Fruit fly (Drosophila melanogaster) S2 (cell line): ENCODE measurements around the gene CG5521.

Source experiments
- CG8478 ChIP-seq: fragments of >200 bp; optimal IDR thresholded peaks from 2 replicates; lab custom pipeline; 2018
- CTCF ChIP-seq, 2 experiments: fragments of >200 bp; optimal IDR thresholded peaks; 2 replicates each; lab custom pipeline; 2018

DNA sequence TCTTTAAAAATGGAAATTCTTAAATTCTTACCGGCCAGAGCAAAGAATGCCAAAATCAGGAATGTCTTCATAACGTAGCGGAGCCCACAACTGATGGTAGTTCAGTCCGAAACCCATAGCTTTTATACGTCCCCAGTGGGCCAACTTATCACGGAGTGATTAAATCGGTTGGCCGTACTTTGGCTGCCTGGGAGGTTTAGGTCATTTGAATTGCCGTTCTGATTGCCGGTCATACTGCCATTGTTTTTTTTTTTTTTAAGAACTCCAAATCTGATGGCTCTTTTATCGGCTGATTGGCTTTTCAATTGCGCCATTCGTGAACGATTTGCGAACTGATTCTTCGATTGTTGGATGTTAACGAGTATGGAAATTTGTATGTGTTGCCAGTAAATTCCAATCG lies 56.4 kb downstream of the CG5521 start, which contains the start of gene CG6277:
- no peak for TF ChIP-seq CTCF (optimal IDR thresholded peaks at IDR 0.05; lab: Kevin White, UChicago)
- TF ChIP-seq CG8478 = no peak
